Worm (Caenorhabditis elegans): ENCODE results near the gene tnt-4.

The tnt-4 gene

DNA sequence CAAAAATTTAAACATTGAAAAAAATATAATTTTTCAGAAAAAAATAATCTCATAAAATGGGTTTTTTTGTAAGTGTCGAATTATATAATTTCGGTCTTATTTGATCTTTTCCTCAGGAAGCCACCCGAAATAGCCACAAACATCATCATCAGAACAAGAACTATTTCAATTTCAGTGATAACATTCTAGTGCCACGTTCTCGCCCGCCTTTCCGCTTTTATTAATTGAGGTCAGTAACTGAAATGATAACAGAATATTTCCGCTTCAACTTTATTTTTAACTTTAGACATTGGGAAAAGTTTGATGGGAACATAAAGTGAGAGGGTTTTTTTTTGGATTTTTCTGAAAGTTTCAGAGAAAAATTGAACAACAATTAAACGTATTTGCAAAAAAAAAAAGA lies 3.5 kb downstream of the tnt-4 start:
- peak; percentile 28 for TF ChIP-seq pqm-1 (tag; optimal IDR thresholded peaks at IDR 0.05)
- no peak for TF ChIP-seq hmg-11 (tag; optimal IDR thresholded peaks at IDR 0.05)
- peak; percentile 69 for TF ChIP-seq elt-2 (tag; optimal IDR thresholded peaks at IDR 0.05)

DNA sequence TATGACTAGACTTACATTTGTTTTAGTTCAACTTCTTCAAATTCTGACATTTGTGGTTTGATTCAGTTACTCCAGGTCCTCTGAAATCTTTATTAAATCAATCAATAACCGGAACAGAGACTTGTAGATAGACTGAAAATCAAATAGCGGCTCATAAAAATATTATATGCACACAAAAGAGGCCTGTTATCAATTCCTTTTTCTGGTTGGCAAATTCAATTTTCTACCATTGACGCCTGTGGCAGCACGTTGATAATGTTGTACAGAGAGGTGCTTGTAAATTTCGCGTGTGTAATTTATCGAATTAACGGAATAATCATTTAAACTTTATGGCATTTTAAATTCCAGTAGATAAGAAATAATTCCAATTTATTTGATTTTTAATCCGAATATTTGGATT lies 5.8 kb downstream of the tnt-4 start, which contains the start of gene T08B1.1:
Gene T08B1.1 (minus strand): TSS at position 92 of the 400 bp plus-strand sequence.
- TF ChIP-seq ceh-28 (tag; optimal IDR thresholded peaks at IDR 0.05), result no peak
- peak; percentile 88 for TF ChIP-seq elt-2 (tag; optimal IDR thresholded peaks at IDR 0.05)
- TF ChIP-seq pqm-1 (tag; optimal IDR thresholded peaks at IDR 0.05), result peak; percentile 74

DNA sequence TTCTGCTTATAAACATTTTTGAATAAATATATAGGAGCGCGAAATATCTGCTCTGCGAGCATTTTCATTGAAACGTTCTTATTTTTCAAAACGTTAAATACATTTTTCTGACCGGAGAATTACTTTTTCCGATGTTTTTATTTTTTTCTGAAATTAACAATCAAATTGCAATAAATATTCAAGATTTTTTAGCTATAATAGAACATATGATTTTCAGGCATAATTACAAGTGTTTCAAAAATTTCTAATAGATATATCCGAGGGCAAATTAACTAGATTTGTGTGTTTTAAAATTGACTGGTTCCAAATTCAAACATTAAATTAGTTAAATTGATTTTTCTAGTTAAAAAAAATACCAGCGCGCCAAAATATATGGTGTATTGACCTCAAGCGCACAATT lies 13.8 kb downstream of the tnt-4 start, which contains the start of gene T08B1.4:
Gene T08B1.4 (plus strand): TSS at position 301 of the 400 bp plus-strand sequence.
- no peak for TF ChIP-seq fkh-2 (tag; optimal IDR thresholded peaks at IDR 0.05)
- TF ChIP-seq nhr-12 (tag; optimal IDR thresholded peaks at IDR 0.05), result no peak
- no peak for TF ChIP-seq ceh-28 (tag; optimal IDR thresholded peaks at IDR 0.05)
- TF ChIP-seq sea-2 (GFP tag; optimal IDR thresholded peaks at IDR 0.05), result no peak
- TF ChIP-seq lin-15B (tag; optimal IDR thresholded peaks at IDR 0.05), result no peak
- TF ChIP-seq ztf-4 (tag; optimal IDR thresholded peaks at IDR 0.05), result no peak
- no peak for TF ChIP-seq elt-1 (tag; optimal IDR thresholded peaks at IDR 0.05)
- no peak for TF ChIP-seq ceh-9 (tag; optimal IDR thresholded peaks at IDR 0.05)
- TF ChIP-seq nhr-23 (tag; optimal IDR thresholded peaks at IDR 0.05), result no peak
- no peak for TF ChIP-seq pha-4 (tag; optimal IDR thresholded peaks at IDR 0.05)
- no peak for TF ChIP-seq nhr-25 (tag; optimal IDR thresholded peaks at IDR 0.05)
- no peak for TF ChIP-seq pqm-1 (tag; optimal IDR thresholded peaks at IDR 0.05)
- TF ChIP-seq nhr-77 (tag; optimal IDR thresholded peaks at IDR 0.05), result no peak
- TF ChIP-seq eor-1 (tag; optimal IDR thresholded peaks at IDR 0.05), result no peak
- TF ChIP-seq egl-27 (tag; optimal IDR thresholded peaks at IDR 0.05), result no peak

DNA sequence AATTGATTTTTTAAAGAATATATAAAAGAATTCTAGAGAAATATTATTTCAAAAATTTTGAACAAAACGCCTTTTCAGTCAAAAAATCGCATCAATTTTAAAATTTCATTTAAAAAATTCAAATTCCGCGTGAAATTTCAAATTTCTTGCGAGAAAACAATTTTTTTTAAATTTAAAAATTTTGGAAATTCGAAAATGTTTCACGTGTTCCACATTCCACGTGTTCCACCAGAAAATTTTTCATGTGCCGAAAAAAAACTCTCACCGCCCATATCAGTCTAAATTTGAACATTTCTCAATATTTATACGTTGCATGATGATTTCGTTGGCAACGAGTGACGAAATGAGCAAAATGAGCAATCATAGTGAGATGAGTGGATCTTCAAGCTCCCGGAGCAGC lies 17.7 kb downstream of the tnt-4 start, which contains the start of gene fbxa-201:
Gene fbxa-201 (plus strand): TSS at position 301 of the 400 bp plus-strand sequence.
- TF ChIP-seq ceh-28 (tag; optimal IDR thresholded peaks at IDR 0.05) (no peak), tbx-2 (tag; optimal IDR thresholded peaks at IDR 0.05) (no peak), skn-1 (tag; optimal IDR thresholded peaks at IDR 0.05) (no peak), lsy-12 (tag; optimal IDR thresholded peaks at IDR 0.05) (no peak), elt-2 (tag; optimal IDR thresholded peaks at IDR 0.05) (no peak), nhr-77 (tag; optimal IDR thresholded peaks at IDR 0.05) (no peak), nhr-67 (tag; optimal IDR thresholded peaks at IDR 0.05) (no peak), unc-62 (GFP tag; optimal IDR thresholded peaks at IDR 0.05) (no peak), jun-1 (tag; optimal IDR thresholded peaks at IDR 0.05) (no peak), fkh-2 (tag; optimal IDR thresholded peaks at IDR 0.05) (no peak), ceh-82 (tag; optimal IDR thresholded peaks at IDR 0.05) (no peak), ceh-16 (tag; optimal IDR thresholded peaks at IDR 0.05) (no peak), mml-1 (tag; optimal IDR thresholded peaks at IDR 0.05) (no peak), nhr-23 (tag; optimal IDR thresholded peaks at IDR 0.05) (no peak), nhr-12 (tag; optimal IDR thresholded peaks at IDR 0.05) (no peak), pqm-1 (tag; optimal IDR thresholded peaks at IDR 0.05) (no peak), egl-5 (tag; optimal IDR thresholded peaks at IDR 0.05) (no peak), nfya-1 (tag; optimal IDR thresholded peaks at IDR 0.05; ENCODE audit: insufficient read depth) (no peak), ztf-4 (tag; optimal IDR thresholded peaks at IDR 0.05) (no peak)

DNA sequence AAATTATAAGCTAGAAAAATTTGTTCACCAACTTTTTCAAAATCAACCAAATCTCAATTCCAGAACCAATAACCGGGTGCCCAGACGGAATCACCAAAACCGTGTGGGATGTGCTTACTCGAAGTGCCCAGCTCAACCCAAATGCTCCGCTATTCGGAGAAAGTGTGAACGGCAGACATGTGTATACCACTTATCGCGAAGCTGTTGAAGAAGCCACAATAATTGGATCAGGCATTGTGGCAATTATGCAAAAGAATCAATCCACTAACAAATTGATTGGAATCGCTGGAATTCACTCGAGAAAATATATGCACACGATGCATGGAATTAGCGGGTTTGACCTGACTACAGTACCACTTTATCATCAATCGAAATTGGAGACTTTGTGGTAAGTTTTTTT lies 23.0 kb downstream of the tnt-4 start:
- TF ChIP-seq eor-1 (tag; optimal IDR thresholded peaks at IDR 0.05), result no peak
- no peak for TF ChIP-seq ceh-28 (tag; optimal IDR thresholded peaks at IDR 0.05)
- TF ChIP-seq R02D3.7 (tag; optimal IDR thresholded peaks at IDR 0.05), result no peak
- TF ChIP-seq ZK546.5 (tag; optimal IDR thresholded peaks at IDR 0.05), result no peak
- TF ChIP-seq skn-1 (tag; optimal IDR thresholded peaks at IDR 0.05), result no peak
- TF ChIP-seq fos-1 (tag; optimal IDR thresholded peaks at IDR 0.05), result no peak
- no peak for TF ChIP-seq elt-1 (tag; optimal IDR thresholded peaks at IDR 0.05)
- TF ChIP-seq ceh-9 (tag; optimal IDR thresholded peaks at IDR 0.05), result no peak
- no peak for TF ChIP-seq ztf-4 (tag; optimal IDR thresholded peaks at IDR 0.05)
- no peak for TF ChIP-seq ceh-16 (tag; optimal IDR thresholded peaks at IDR 0.05)
- no peak for TF ChIP-seq fkh-10 (GFP tag; optimal IDR thresholded peaks at IDR 0.05)
- no peak for TF ChIP-seq fkh-2 (tag; optimal IDR thresholded peaks at IDR 0.05)

DNA sequence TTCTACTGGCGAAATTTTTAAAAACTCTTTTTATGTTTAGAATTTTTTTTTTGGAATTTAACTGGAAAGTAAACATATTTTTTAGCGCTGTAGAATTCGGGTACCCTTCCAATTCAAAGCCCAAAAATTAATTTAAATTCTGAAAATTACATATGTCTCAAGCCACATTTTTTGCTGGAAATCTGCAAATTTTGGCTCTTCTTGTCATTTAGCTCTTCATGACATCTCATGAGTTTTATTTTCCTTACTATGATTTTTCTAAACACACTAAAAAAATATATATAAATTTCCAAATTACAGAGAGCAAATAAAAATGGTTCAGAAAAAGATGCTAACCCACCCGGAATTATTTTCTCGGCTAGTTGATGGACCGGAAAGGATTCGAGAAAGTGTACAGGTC lies 23.5 kb downstream of the tnt-4 start, which contains the start of gene acs-3:
Gene acs-3 (plus strand): TSS at position 301 of the 400 bp plus-strand sequence.
- no peak for TF ChIP-seq mdl-1 (tag; optimal IDR thresholded peaks at IDR 0.05)
- no peak for TF ChIP-seq nhr-77 (tag; optimal IDR thresholded peaks at IDR 0.05)
- TF ChIP-seq unc-39 (tag; optimal IDR thresholded peaks at IDR 0.05), result no peak
- no peak for TF ChIP-seq unc-62 (GFP tag; optimal IDR thresholded peaks at IDR 0.05)
- TF ChIP-seq elt-2 (tag; optimal IDR thresholded peaks at IDR 0.05), result no peak

All from whole organism, L3 larva.